Worm (Caenorhabditis elegans): Measurements from ENCODE around the gene ZK622.5.

Gene ZK622.5

ce11 chrII:5330206-5330686, 41.0 kb downstream of the ZK622.5 start:
- no peak for TF ChIP-seq R02D3.7 (tag; optimal IDR thresholded peaks at IDR 0.05)
- peak; percentile 92 for TF ChIP-seq F13H6.1 (tag; optimal IDR thresholded peaks at IDR 0.05)
- peak; percentile 85 for TF ChIP-seq unc-62 (GFP tag; optimal IDR thresholded peaks at IDR 0.05)
- TF ChIP-seq fos-1 (tag; optimal IDR thresholded peaks at IDR 0.05), result peak; percentile 94
- peak; percentile 48 for TF ChIP-seq ama-1 (optimal IDR thresholded peaks at IDR 0.05)
- TF ChIP-seq nhr-11 (tag; optimal IDR thresholded peaks at IDR 0.05), result no peak
- no peak for TF ChIP-seq zag-1 (tag; optimal IDR thresholded peaks at IDR 0.05)
- peak; percentile 92 for TF ChIP-seq nhr-21 (tag; optimal IDR thresholded peaks at IDR 0.05)
- TF ChIP-seq nhr-10 (tag; optimal IDR thresholded peaks at IDR 0.05), result no peak
- peak; percentile 34 for TF ChIP-seq ceh-16 (tag; optimal IDR thresholded peaks at IDR 0.05)
- peak; percentile 77 for TF ChIP-seq Y55F3AM.14 (GFP tag; optimal IDR thresholded peaks at IDR 0.05)
- TF ChIP-seq mdl-1 (tag; optimal IDR thresholded peaks at IDR 0.05), result peak; percentile 64 to 71
- TF ChIP-seq lin-39 (tag; optimal IDR thresholded peaks at IDR 0.05), result no peak
- no peak for TF ChIP-seq ztf-1 (GFP tag; conservative IDR thresholded peaks at IDR 0.05)
- no peak for TF ChIP-seq skn-1 (tag; optimal IDR thresholded peaks at IDR 0.05)
- peak; percentile 90 for TF ChIP-seq nhr-129 (tag; optimal IDR thresholded peaks at IDR 0.05)
- TF ChIP-seq snpc-4 (tag; optimal IDR thresholded peaks at IDR 0.05), result peak; percentile 4
- TF ChIP-seq unc-39 (tag; optimal IDR thresholded peaks at IDR 0.05), result no peak
- TF ChIP-seq aly-2 (tag; optimal IDR thresholded peaks at IDR 0.05), result no peak
- TF ChIP-seq lin-11 (tag; optimal IDR thresholded peaks at IDR 0.05), result no peak
- peak; percentile 85 for TF ChIP-seq C34F6.9 (tag; optimal IDR thresholded peaks at IDR 0.05)
- peak; percentile 87 for TF ChIP-seq crh-2 (tag; optimal IDR thresholded peaks at IDR 0.05)
- peak; percentile 30 for TF ChIP-seq elt-1 (tag; optimal IDR thresholded peaks at IDR 0.05)
- TF ChIP-seq nhr-6 (tag; optimal IDR thresholded peaks at IDR 0.05), result peak; percentile 94
- TF ChIP-seq elt-3 (tag; optimal IDR thresholded peaks at IDR 0.05), result no peak
- TF ChIP-seq nhr-25 (tag; optimal IDR thresholded peaks at IDR 0.05), result peak; percentile 93
- TF ChIP-seq nhr-237 (tag; optimal IDR thresholded peaks at IDR 0.05), result no peak
- peak; percentile 39 for TF ChIP-seq mab-5 (tag; optimal IDR thresholded peaks at IDR 0.05)
- peak; percentile 98 for TF ChIP-seq sma-9 (GFP tag; optimal IDR thresholded peaks at IDR 0.05)
- peak; percentile 82 for TF ChIP-seq sma-9 (tag; optimal IDR thresholded peaks at IDR 0.05)
- TF ChIP-seq blmp-1 (tag; optimal IDR thresholded peaks at IDR 0.05; ENCODE audit: insufficient read depth), result peak; percentile 69
- peak; percentile 44 for TF ChIP-seq nhr-77 (tag; optimal IDR thresholded peaks at IDR 0.05)
- TF ChIP-seq sma-3 (GFP tag; optimal IDR thresholded peaks at IDR 0.05), result peak; percentile 95
- no peak for TF ChIP-seq nhr-12 (tag; optimal IDR thresholded peaks at IDR 0.05)
- peak; percentile 12 to 87 for TF ChIP-seq lsy-2 (tag; optimal IDR thresholded peaks at IDR 0.05)
- TF ChIP-seq nhr-23 (tag; optimal IDR thresholded peaks at IDR 0.05), result no peak
- TF ChIP-seq ceh-82 (tag; optimal IDR thresholded peaks at IDR 0.05), result no peak
- TF ChIP-seq sem-4 (tag; optimal IDR thresholded peaks at IDR 0.05), result peak; percentile 83
- no peak for TF ChIP-seq peb-1 (tag; optimal IDR thresholded peaks at IDR 0.05)
- peak; percentile 84 for TF ChIP-seq unc-55 (GFP tag; optimal IDR thresholded peaks at IDR 0.05)
- TF ChIP-seq egl-27 (tag; optimal IDR thresholded peaks at IDR 0.05), result peak; percentile 89
- TF ChIP-seq ztf-4 (tag; optimal IDR thresholded peaks at IDR 0.05), result peak; percentile 79
- peak; percentile 67 for TF ChIP-seq lin-13 (GFP tag; optimal IDR thresholded peaks at IDR 0.05)
- TF ChIP-seq dmd-4 (tag; optimal IDR thresholded peaks at IDR 0.05), result no peak
- no peak for TF ChIP-seq alr-1 (tag; optimal IDR thresholded peaks at IDR 0.05)
- peak; percentile 67 for TF ChIP-seq gmeb-1 (tag; optimal IDR thresholded peaks at IDR 0.05)
- no peak for TF ChIP-seq ZK546.5 (tag; optimal IDR thresholded peaks at IDR 0.05)
- TF ChIP-seq mbf-1 (tag; optimal IDR thresholded peaks at IDR 0.05), result no peak
- TF ChIP-seq ztf-11 (tag; optimal IDR thresholded peaks at IDR 0.05), result no peak
